Fruit fly (Drosophila melanogaster): ENCODE data around the gene shv.

shv gene

dm6 chr2L:427338-428234 lies 25.3 kb upstream of the shv start:
- TF ChIP-seq Myc (optimal IDR thresholded peaks at IDR 0.05) (no peak), psq (optimal IDR thresholded peaks at IDR 0.05) (no peak), ttk (optimal IDR thresholded peaks at IDR 0.05) (no peak)

DNA sequence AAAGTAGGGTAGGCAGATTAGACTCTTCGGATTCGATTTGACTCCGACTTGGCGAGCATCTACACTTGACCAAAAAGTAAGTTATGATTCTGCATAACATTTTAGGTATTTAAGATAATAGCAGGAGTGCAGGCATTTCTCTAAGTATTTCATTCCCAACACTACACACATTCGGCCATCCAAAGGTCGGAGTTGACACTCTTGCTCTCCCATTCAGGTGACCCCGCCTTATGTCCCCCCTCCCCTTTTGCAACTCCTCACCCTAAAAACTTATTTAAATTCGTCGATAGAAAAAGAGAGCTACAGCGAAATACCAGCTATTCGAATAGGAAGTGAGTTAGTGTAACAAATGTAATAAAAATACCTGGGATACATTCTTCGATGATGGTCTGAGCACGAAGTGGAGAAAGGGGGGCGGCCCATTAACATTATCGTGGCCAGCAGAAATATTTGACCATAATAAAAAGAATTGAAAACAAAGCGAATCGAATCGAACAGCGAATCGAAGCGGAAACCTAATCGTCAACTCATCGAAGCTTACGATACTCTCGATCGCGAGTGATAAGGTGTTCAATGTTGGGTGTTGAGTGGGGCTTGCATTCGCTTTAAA lies 24.4 kb upstream of the shv start:
- no peak for TF ChIP-seq psq (optimal IDR thresholded peaks at IDR 0.05)

DNA sequence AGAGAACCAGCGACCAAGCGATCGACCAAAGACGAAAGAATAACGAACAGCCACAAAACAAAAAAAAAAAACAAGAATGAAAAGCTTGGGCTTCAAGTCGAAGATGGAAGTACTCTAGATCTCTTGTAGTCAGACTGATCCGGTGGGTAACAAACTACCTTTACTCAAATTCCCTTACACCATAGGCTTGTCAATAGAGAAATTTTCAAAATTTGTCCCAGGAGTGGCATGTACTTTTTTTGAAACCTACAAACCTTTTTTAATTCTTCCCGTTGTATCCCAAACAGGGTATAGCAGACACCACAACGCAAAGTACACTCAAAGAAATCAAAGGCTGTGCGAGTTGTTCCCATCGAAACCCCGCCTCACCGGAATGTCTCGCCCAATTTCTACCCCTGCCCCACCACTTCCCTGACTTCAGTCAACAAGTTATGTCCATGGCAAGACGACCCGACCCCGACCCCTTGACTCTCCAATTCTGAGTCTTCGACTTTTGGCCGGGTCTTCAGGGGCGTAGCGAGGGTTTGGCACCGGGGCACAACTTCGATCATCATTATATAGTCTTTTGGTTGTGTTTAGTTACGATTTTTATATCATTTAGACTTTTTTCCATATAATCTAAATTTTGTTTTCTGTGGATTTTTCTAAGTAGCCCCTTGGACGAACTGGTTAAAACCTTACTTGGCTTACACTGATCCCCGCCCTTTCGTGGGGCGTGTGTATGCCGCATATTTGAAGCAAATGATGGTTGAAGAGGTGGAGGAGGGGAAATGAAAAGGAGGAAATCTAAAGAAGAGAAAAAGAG lies 23.0 kb upstream of the shv start:
- no peak for TF ChIP-seq insv (optimal IDR thresholded peaks at IDR 0.05)
- TF ChIP-seq Myc (optimal IDR thresholded peaks at IDR 0.05) = no peak
- no peak for TF ChIP-seq h (optimal IDR thresholded peaks at IDR 0.05)
- TF ChIP-seq Sin3A (optimal IDR thresholded peaks at IDR 0.05) = no peak
- TF ChIP-seq ttk (optimal IDR thresholded peaks at IDR 0.05) = no peak
- TF ChIP-seq psq (optimal IDR thresholded peaks at IDR 0.05) = no peak

dm6 chr2L:430820-431628 lies 21.9 kb upstream of the shv start, which contains the start of gene ex:
Gene ex (plus strand): TSS chr2L:431227.
- TF ChIP-seq h (optimal IDR thresholded peaks at IDR 0.05) (no peak), Sin3A (optimal IDR thresholded peaks at IDR 0.05) (no peak), ttk (optimal IDR thresholded peaks at IDR 0.05) (no peak), insv (optimal IDR thresholded peaks at IDR 0.05) (no peak), Myc (optimal IDR thresholded peaks at IDR 0.05) (no peak)

- no peak for TF ChIP-seq Myc (optimal IDR thresholded peaks at IDR 0.05)
- no peak for TF ChIP-seq insv (optimal IDR thresholded peaks at IDR 0.05)
- TF ChIP-seq h (optimal IDR thresholded peaks at IDR 0.05) = no peak
- TF ChIP-seq ttk (optimal IDR thresholded peaks at IDR 0.05) = no peak
- no peak for TF ChIP-seq Sin3A (optimal IDR thresholded peaks at IDR 0.05)
- no peak for TF ChIP-seq psq (optimal IDR thresholded peaks at IDR 0.05)
These were observed 21.3 kb upstream of the shv start for dm6 chr2L:431629-431984.

DNA sequence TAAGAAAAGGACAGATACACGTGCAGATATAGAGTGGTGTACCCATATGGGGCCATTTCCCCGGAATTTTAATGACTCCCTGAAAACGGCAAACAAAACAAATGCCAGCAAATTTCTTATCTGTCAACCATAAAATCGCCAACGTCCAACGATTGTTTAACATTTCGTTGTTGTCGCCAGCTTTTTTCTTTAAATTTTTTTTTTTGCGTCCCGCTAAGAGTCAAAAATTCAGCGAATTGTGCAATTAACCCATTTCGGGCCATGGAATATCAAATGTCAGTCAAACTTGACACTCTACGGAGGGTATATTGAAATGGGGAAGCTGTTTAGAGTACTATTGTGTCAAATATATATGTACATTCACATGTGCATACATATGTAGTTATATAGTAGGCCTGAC lies 20.8 kb upstream of the shv start:
- TF ChIP-seq Sin3A (optimal IDR thresholded peaks at IDR 0.05) = no peak
- no peak for TF ChIP-seq psq (optimal IDR thresholded peaks at IDR 0.05)
- no peak for TF ChIP-seq Myc (optimal IDR thresholded peaks at IDR 0.05)
- TF ChIP-seq ttk (optimal IDR thresholded peaks at IDR 0.05) = no peak
- TF ChIP-seq h (optimal IDR thresholded peaks at IDR 0.05) = no peak
- TF ChIP-seq insv (optimal IDR thresholded peaks at IDR 0.05) = no peak

DNA sequence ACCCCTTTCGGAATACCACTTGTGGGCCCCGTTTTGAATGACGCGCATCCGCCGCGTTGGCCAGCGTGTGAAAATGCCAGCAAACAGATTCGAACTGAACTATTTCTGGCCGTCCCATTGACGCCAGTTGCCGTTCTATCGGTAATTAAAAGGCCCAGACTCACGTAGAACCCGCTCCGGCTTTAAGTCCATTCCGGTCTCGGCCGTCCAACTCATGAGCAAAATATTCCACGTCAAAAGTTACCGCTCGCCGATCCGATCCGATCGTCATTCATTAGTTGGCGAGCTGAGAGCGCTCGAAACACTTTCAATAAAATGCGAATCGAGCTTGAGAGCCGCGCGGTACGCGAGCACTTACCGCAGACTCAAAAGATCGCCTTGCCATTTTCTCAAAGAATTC lies 18.5 kb upstream of the shv start:
- TF ChIP-seq insv (optimal IDR thresholded peaks at IDR 0.05) (no peak), ttk (optimal IDR thresholded peaks at IDR 0.05) (no peak), Sin3A (optimal IDR thresholded peaks at IDR 0.05) (no peak), h (optimal IDR thresholded peaks at IDR 0.05) (no peak), Myc (optimal IDR thresholded peaks at IDR 0.05) (no peak), psq (optimal IDR thresholded peaks at IDR 0.05) (no peak)

- TF ChIP-seq ttk (optimal IDR thresholded peaks at IDR 0.05) = no peak
These were observed 17.5 kb upstream of the shv start for dm6 chr2L:435311-435806.

DNA sequence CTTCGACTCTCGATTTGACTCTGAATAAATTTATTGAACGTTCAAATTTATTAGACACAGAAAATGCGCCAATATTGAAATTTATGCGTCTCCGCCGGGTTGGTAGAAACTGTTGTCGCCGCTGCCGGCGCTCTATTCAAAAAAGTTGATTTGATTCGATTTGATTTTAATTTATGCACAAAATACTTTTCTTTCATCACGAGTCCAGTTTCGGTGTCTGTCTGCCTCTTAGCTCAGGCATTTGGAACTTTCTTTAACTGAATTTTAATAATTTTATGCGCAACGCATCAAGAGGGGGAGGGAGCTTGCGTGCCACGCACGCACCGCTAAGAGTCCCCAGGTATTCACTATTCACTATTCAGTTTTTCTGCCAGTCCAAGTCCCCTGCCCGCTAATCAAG lies 15.4 kb upstream of the shv start:
- TF ChIP-seq insv (optimal IDR thresholded peaks at IDR 0.05) = no peak

DNA sequence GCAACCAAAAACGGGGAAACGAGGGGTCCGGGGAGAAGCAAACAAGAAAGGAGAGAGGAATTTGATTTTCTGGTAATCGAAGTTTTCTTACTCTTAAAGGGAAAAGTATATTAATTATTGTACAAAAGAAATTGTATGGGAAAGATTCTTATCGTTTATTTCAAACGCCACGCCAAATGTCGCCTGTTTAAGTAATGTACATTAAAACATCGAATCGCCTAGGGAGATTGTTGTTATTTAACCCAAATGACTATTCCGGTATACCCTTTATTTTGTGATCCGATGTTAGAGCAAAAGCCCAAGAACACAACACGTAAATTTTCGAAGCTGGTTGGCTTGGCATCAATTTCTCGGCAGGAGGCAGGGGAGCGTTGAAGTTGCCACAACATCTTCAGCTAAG lies 13.6 kb upstream of the shv start:
- TF ChIP-seq h (optimal IDR thresholded peaks at IDR 0.05) (no peak), Myc (optimal IDR thresholded peaks at IDR 0.05) (no peak), insv (optimal IDR thresholded peaks at IDR 0.05) (no peak), ttk (optimal IDR thresholded peaks at IDR 0.05) (no peak), Sin3A (optimal IDR thresholded peaks at IDR 0.05) (no peak), psq (optimal IDR thresholded peaks at IDR 0.05) (no peak)

DNA sequence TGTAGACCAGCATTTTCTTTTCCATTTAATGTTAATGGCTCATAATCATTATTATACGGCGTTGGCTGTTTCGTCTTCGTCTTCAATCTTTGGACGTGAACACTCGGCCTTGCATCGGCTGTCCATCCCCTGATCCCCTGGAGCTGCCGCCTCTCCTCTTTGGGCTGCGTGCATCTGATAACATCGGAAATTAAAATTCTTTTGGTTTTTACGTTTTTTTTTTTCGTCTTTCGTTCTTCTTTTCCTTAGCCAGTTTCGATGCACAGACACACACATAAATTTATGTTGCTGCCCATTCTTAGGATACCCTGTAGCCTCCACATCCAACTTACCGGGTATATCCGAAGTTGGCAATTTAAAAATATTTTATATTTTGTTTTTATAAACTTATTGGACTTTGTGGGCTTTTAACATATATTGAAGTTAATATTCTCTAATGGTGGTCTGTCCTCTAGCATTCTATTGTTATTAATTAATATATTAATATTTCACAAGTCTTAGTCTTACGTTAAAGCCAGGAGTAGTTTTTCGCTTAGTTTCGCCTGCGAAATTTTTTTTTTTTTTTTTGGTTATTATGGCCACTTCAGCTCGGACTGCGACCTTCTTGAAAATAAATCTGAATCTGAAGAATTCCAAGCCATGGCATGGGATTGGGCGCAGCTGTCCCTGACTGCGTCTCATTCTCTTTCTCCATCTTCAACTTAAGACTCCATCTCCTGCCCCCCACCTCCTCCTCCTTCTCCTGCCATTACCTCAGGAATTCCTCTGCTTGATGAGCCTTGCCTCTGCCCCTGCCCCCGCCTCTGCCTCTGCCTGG lies 12.1 kb upstream of the shv start:
- TF ChIP-seq psq (optimal IDR thresholded peaks at IDR 0.05) (no peak), insv (optimal IDR thresholded peaks at IDR 0.05) (no peak), Sin3A (optimal IDR thresholded peaks at IDR 0.05) (no peak), Myc (optimal IDR thresholded peaks at IDR 0.05) (no peak), h (optimal IDR thresholded peaks at IDR 0.05) (no peak), ttk (optimal IDR thresholded peaks at IDR 0.05) (no peak)
